Fruit fly (Drosophila melanogaster) whole organism, embryonic: ENCODE data around the gene CG32163.

Experiments
- ATbp ChIP-seq: fragments of 200-800 bp; sonication (Bioruptor generic); optimal IDR thresholded peaks from 2 replicates; lab custom pipeline; 2017; ENCODE audit warnings: missing biosample characterization, mild to moderate bottlenecking, missing genetic modification characterization, missing genetic modification reagents
- Adf1 ChIP-seq: fragments of 200-800 bp; sonication (Bioruptor generic); IDR thresholded peaks from 2 replicates; pipeline ENCODE4 v1.3.6; 2022; ENCODE audit warnings: missing biosample characterization, missing genetic modification characterization
- B-H2 ChIP-seq: fragments of 200-800 bp; sonication (Bioruptor generic); optimal IDR thresholded peaks from 2 replicates; lab custom pipeline; 2018; ENCODE audit warnings: missing biosample characterization, mild to moderate bottlenecking, missing genetic modification characterization
- CG1024 ChIP-seq: fragments of 200-800 bp; sonication (Bioruptor generic); IDR thresholded peaks from 2 replicates; pipeline ENCODE4 v1.3.6; 2022; ENCODE audit warnings: missing biosample characterization, missing genetic modification characterization
- CG11085 ChIP-seq: fragments of 200-800 bp; sonication (Bioruptor generic); IDR thresholded peaks from 2 replicates; pipeline ENCODE4 v1.3.6; 2022; ENCODE audit warnings: missing biosample characterization, missing genetic modification characterization
- CG11695 ChIP-seq: fragments of 200-800 bp; sonication (Bioruptor generic); IDR thresholded peaks from 3 replicates; pipeline ENCODE4 v1.3.6; 2022; ENCODE audit warnings: missing biosample characterization, missing genetic modification characterization
- CG12071 ChIP-seq: fragments of 200-800 bp; sonication (Bioruptor generic); optimal IDR thresholded peaks from 3 replicates; lab custom pipeline; 2018; ENCODE audit warnings: missing biosample characterization, mild to moderate bottlenecking, missing genetic modification characterization
- CG13296 ChIP-seq: fragments of 200-800 bp; sonication (Bioruptor generic); optimal IDR thresholded peaks from 3 replicates; lab custom pipeline; 2018; ENCODE audit warnings: missing biosample characterization, mild to moderate bottlenecking, missing genetic modification characterization
- CG1792 ChIP-seq: fragments of 200-800 bp; sonication (Bioruptor generic); optimal IDR thresholded peaks from 2 replicates; lab custom pipeline; 2016; ENCODE audit warnings: missing biosample characterization, missing genetic modification characterization
- CG18262 ChIP-seq: fragments of 200-800 bp; optimal IDR thresholded peaks from 3 replicates; lab custom pipeline; 2019; ENCODE audit warnings: missing biosample characterization, mild to moderate bottlenecking, missing genetic modification characterization, moderate library complexity
- CG2116 ChIP-seq: fragments of 200-800 bp; sonication (Bioruptor generic); optimal IDR thresholded peaks from 3 replicates; lab custom pipeline; 2018; ENCODE audit warnings: missing biosample characterization, mild to moderate bottlenecking, missing genetic modification characterization
- CG31365 ChIP-seq: fragments of 200-800 bp; sonication (Bioruptor generic); optimal IDR thresholded peaks from 2 replicates; lab custom pipeline; 2018; ENCODE audit warnings: missing biosample characterization, mild to moderate bottlenecking, missing genetic modification characterization
- CG32532 ChIP-seq: fragments of 200-800 bp; sonication (Bioruptor generic); IDR thresholded peaks from 2 replicates; pipeline ENCODE4 v1.3.6; 2022; ENCODE audit warnings: missing biosample characterization, missing genetic modification characterization
- CG34224 ChIP-seq: fragments of 200-800 bp; sonication (Bioruptor generic); IDR thresholded peaks from 3 replicates; pipeline ENCODE4 v1.3.6; 2022; ENCODE audit warnings: missing biosample characterization, missing genetic modification characterization; ENCODE audit not compliant: partially characterized antibody
- CG4282 ChIP-seq: fragments of 200-800 bp; sonication (Bioruptor generic); optimal IDR thresholded peaks from 2 replicates; lab custom pipeline; 2016; ENCODE audit warnings: missing biosample characterization, missing genetic modification characterization
- CG4328 ChIP-seq: fragments of 200-800 bp; sonication (Bioruptor generic); optimal IDR thresholded peaks from 3 replicates; lab custom pipeline; 2017; ENCODE audit warnings: missing biosample characterization, missing genetic modification reagents, missing genetic modification characterization
- CG4707 ChIP-seq: fragments of 200-800 bp; sonication (Bioruptor generic); optimal IDR thresholded peaks from 2 replicates; lab custom pipeline; 2018; ENCODE audit warnings: missing biosample characterization, mild to moderate bottlenecking, missing genetic modification characterization, moderate library complexity
- CG6272 ChIP-seq: fragments of 200-800 bp; sonication (Bioruptor generic); IDR thresholded peaks from 2 replicates; pipeline ENCODE4 v1.3.6; 2022; ENCODE audit warnings: missing biosample characterization, missing genetic modification characterization
- CG6654 ChIP-seq: fragments of 200-800 bp; sonication (Bioruptor generic); optimal IDR thresholded peaks from 2 replicates; lab custom pipeline; 2017; ENCODE audit warnings: missing biosample characterization, mild to moderate bottlenecking, missing genetic modification characterization
- CG6683 ChIP-seq: fragments of 200-800 bp; sonication (Bioruptor generic); optimal IDR thresholded peaks from 2 replicates; lab custom pipeline; 2017; ENCODE audit warnings: missing biosample characterization, mild to moderate bottlenecking, missing genetic modification characterization, missing genetic modification reagents
- CG6765 ChIP-seq: fragments of 200-800 bp; sonication (Bioruptor generic); optimal IDR thresholded peaks from 3 replicates; lab custom pipeline; 2017; ENCODE audit warnings: missing biosample characterization, mild to moderate bottlenecking, missing genetic modification characterization
- CG8388 ChIP-seq: fragments of 200-800 bp; sonication (Bioruptor generic); optimal IDR thresholded peaks from 2 replicates; lab custom pipeline; 2019; ENCODE audit warnings: missing biosample characterization, mild to moderate bottlenecking, missing genetic modification characterization, moderate library complexity
- CG8765 ChIP-seq: fragments of 200-800 bp; sonication (Bioruptor generic); IDR thresholded peaks from 2 replicates; pipeline ENCODE4 v1.3.6; 2022; ENCODE audit warnings: missing biosample characterization, missing genetic modification characterization
- CG9609 ChIP-seq: fragments of 200-800 bp; sonication (Bioruptor generic); optimal IDR thresholded peaks from 3 replicates; lab custom pipeline; 2016; ENCODE audit warnings: missing biosample characterization, missing genetic modification characterization
- Dip2 ChIP-seq: fragments of 200-800 bp; sonication (Bioruptor generic); IDR thresholded peaks from 2 replicates; pipeline ENCODE4 v1.3.6; 2022; ENCODE audit warnings: missing biosample characterization, missing genetic modification characterization
- Eip74EF ChIP-seq, 2 experiments: fragments of 200-800 bp in 1 of 2; fragments of >200 bp in 1 of 2; sonication (Bioruptor generic) in 1 of 2; optimal IDR thresholded peaks; 2 replicates each; lab custom pipeline; 2017 to 2019; ENCODE audit warnings: missing biosample characterization in 2 of 2, missing genetic modification characterization in 2 of 2, mild to moderate bottlenecking in 1 of 2, moderate library complexity in 1 of 2
- Kr ChIP-seq: fragments of 200-800 bp; sonication (Bioruptor generic); optimal IDR thresholded peaks from 2 replicates; lab custom pipeline; 2017; ENCODE audit warnings: missing biosample characterization, mild to moderate bottlenecking, missing genetic modification characterization
- Max ChIP-seq: fragments of 200-800 bp; sonication (Bioruptor generic); optimal IDR thresholded peaks from 2 replicates; lab custom pipeline; 2016; ENCODE audit warnings: missing biosample characterization, mild to moderate bottlenecking, missing genetic modification characterization
- NC2α ChIP-seq: fragments of 200-800 bp; sonication (Bioruptor generic); optimal IDR thresholded peaks from 2 replicates; lab custom pipeline; 2016; ENCODE audit warnings: missing biosample characterization, missing genetic modification characterization
- Nf-YC ChIP-seq: fragments of 200-800 bp; optimal IDR thresholded peaks from 3 replicates; lab custom pipeline; 2019; ENCODE audit warnings: missing biosample characterization, mild to moderate bottlenecking, missing genetic modification characterization, moderate library complexity
- PHDP ChIP-seq: fragments of 200-800 bp; sonication (Bioruptor generic); optimal IDR thresholded peaks from 3 replicates; lab custom pipeline; 2018; ENCODE audit warnings: missing biosample characterization, mild to moderate bottlenecking, missing genetic modification characterization, moderate library complexity
- Ravus ChIP-seq: fragments of 200-800 bp; sonication (Bioruptor generic); IDR thresholded peaks from 2 replicates; pipeline ENCODE4 v1.3.6; 2022; ENCODE audit warnings: missing biosample characterization, missing genetic modification characterization
- Sox100B ChIP-seq: fragments of 200-800 bp; sonication (Bioruptor generic); optimal IDR thresholded peaks from 3 replicates; lab custom pipeline; 2018; ENCODE audit warnings: missing biosample characterization, mild to moderate bottlenecking, missing genetic modification characterization
- Sox102F ChIP-seq: fragments of 200-800 bp; sonication (Bioruptor generic); optimal IDR thresholded peaks from 2 replicates; lab custom pipeline; 2018; ENCODE audit warnings: missing biosample characterization, mild to moderate bottlenecking, missing genetic modification characterization, moderate library complexity
- Usf ChIP-seq: fragments of 200-800 bp; sonication (Bioruptor generic); optimal IDR thresholded peaks from 2 replicates; lab custom pipeline; 2017; ENCODE audit warnings: missing genotype, missing biosample characterization, missing genetic modification characterization
- az2 ChIP-seq: fragments of 200-800 bp; sonication (Bioruptor generic); optimal IDR thresholded peaks from 3 replicates; lab custom pipeline; 2016; ENCODE audit warnings: missing biosample characterization, missing genetic modification characterization
- dysf ChIP-seq: fragments of 200-800 bp; sonication (Bioruptor generic); IDR thresholded peaks from 3 replicates; pipeline ENCODE4 v1.3.6; 2022; ENCODE audit warnings: missing biosample characterization, missing genetic modification characterization
- grau ChIP-seq: fragments of 200-800 bp; optimal IDR thresholded peaks from 3 replicates; lab custom pipeline; 2019; ENCODE audit warnings: missing biosample characterization, mild to moderate bottlenecking, missing genetic modification characterization, moderate library complexity
- hth ChIP-seq: fragments of >200 bp; optimal IDR thresholded peaks from 2 replicates; lab custom pipeline; 2017; ENCODE audit warnings: inconsistent platforms
- maf-S ChIP-seq: fragments of 200-800 bp; sonication (Bioruptor generic); optimal IDR thresholded peaks from 2 replicates; lab custom pipeline; 2016; ENCODE audit warnings: missing biosample characterization, missing genetic modification characterization
- pros ChIP-seq: fragments of 200-800 bp; sonication (Bioruptor generic); optimal IDR thresholded peaks from 3 replicates; lab custom pipeline; 2019; ENCODE audit warnings: missing biosample characterization, mild to moderate bottlenecking, missing genetic modification characterization, moderate library complexity
- rib ChIP-seq: fragments of 200-800 bp; sonication (Bioruptor generic); IDR thresholded peaks from 2 replicates; pipeline ENCODE4 v1.3.6; 2022; ENCODE audit warnings: missing biosample characterization, missing genetic modification characterization
- scrt ChIP-seq: fragments of 200-800 bp; sonication (Bioruptor generic); optimal IDR thresholded peaks from 2 replicates; lab custom pipeline; 2018; ENCODE audit warnings: missing biosample characterization, mild to moderate bottlenecking, missing genetic modification characterization, moderate library complexity
- sens-2 ChIP-seq: fragments of 200-800 bp; sonication (Bioruptor generic); IDR thresholded peaks from 2 replicates; pipeline ENCODE4 v1.3.6; 2022; ENCODE audit warnings: missing biosample characterization, missing genetic modification characterization
- sna ChIP-seq: fragments of 200-800 bp; sonication (Bioruptor generic); IDR thresholded peaks from 2 replicates; pipeline ENCODE4 v1.3.6; 2022; ENCODE audit warnings: missing biosample characterization, missing genetic modification characterization; ENCODE audit not compliant: partially characterized antibody
- stc ChIP-seq: fragments of 200-800 bp; sonication (Bioruptor generic); IDR thresholded peaks from 2 replicates; pipeline ENCODE4 v1.3.6; 2022; ENCODE audit warnings: missing biosample characterization, missing genetic modification characterization
- tap ChIP-seq: fragments of 200-800 bp; optimal IDR thresholded peaks from 3 replicates; lab custom pipeline; 2019; ENCODE audit warnings: missing biosample characterization, mild to moderate bottlenecking, missing genetic modification characterization, moderate library complexity
- toy ChIP-seq: fragments of 200-800 bp; sonication (Bioruptor generic); IDR thresholded peaks from 2 replicates; pipeline ENCODE4 v1.3.6; 2022; ENCODE audit warnings: missing biosample characterization, missing genetic modification characterization
- wek ChIP-seq: fragments of 200-800 bp; sonication (Bioruptor generic); optimal IDR thresholded peaks from 3 replicates; lab custom pipeline; 2018; ENCODE audit warnings: missing biosample characterization, mild to moderate bottlenecking, missing genetic modification characterization, moderate library complexity
- zfh2 ChIP-seq: fragments of 200-800 bp; sonication (Bioruptor generic); optimal IDR thresholded peaks from 2 replicates; lab custom pipeline; 2016; ENCODE audit warnings: missing biosample characterization, missing genetic modification characterization

CG32163 gene

DNA sequence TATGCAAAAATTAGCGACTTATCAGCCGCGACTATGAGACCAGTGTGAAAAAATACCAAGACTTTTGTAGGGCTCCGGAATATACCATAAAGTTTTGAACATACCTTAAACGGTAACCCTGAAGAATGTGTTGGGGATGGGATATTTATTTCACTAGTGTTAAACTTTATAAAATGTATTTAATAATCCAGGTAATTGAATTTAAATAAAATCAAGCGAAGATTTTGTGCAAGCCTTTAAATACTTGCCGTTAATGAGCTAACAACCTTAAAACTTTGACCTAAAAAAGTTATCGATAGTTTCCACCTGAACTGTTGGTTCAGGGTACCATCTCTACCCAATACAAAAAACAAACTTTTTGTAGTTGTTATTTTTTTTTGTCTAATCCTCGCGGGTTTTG, 25.2 kb downstream of the CG32163 start, which contains the start of gene CG4101 (continued):
- peak; percentile 59; the same call in 1 of the 3 replicates for TF ChIP-seq CG11695 (GFP tag; lab: Robert Waterston, UW)
- TF ChIP-seq CG9609 (GFP tag; lab: Kevin White, UChicago), result peak; percentile 62
- TF ChIP-seq CG31365, result peak; percentile 20
- peak; percentile 81 for TF ChIP-seq sna (GFP tag; lab: Robert Waterston, UW)
- TF ChIP-seq hth (lab: Kevin White, UChicago), result no peak
- peak in 1 of 2 experiments; percentile 34 for TF ChIP-seq Eip74EF (GFP tag; optimal IDR thresholded peaks at IDR 0.05; lab: Kevin White, UChicago)
- TF ChIP-seq wek (GFP tag; lab: Kevin White, UChicago), result no peak
- peak; percentile 64 for TF ChIP-seq Sox100B (GFP tag; lab: Kevin White, UChicago)
- TF ChIP-seq dysf, result peak; percentile 78
- TF ChIP-seq CG2116 (GFP tag; lab: Kevin White, UChicago), result peak; percentile 79
- peak; percentile 80 for TF ChIP-seq az2 (GFP tag; lab: Kevin White, UChicago)
- peak; percentile 60; the same call in 1 of the 2 replicates for TF ChIP-seq sens-2
- TF ChIP-seq maf-S, result peak; percentile 74
- TF ChIP-seq CG18262 (tag; lab: Kevin White, UChicago), result peak; percentile 70
- peak; percentile 48 for TF ChIP-seq ATbp (GFP tag; lab: Kevin White, UChicago)
- TF ChIP-seq CG13296 (GFP tag; lab: Kevin White, UChicago), result peak; percentile 77
- no peak for TF ChIP-seq CG4707 (GFP tag; lab: Kevin White, UChicago)
- TF ChIP-seq Dip2 (GFP tag; lab: Robert Waterston, UW), result no peak
- no peak for TF ChIP-seq Usf
- TF ChIP-seq Sox102F (GFP tag; lab: Kevin White, UChicago), result peak; percentile 81
- no peak for TF ChIP-seq CG4282 (GFP tag; lab: Kevin White, UChicago)
- 0 out of 2 replicates have a peak, but pooled peaks have one; percentile 47 for TF ChIP-seq rib (GFP tag; lab: Robert Waterston, UW)
- TF ChIP-seq CG4328 (GFP tag; lab: Kevin White, UChicago), result peak; percentile 60
- peak; percentile 61 for TF ChIP-seq tap
- TF ChIP-seq CG8765, result peak; percentile 65
- no peak for TF ChIP-seq CG6654
- TF ChIP-seq CG8388 (GFP tag; lab: Kevin White, UChicago), result peak; percentile 52
- TF ChIP-seq Max, result peak; percentile 72
- no peak for TF ChIP-seq pros (GFP tag; lab: Kevin White, UChicago)
- 0 out of 2 replicates have a peak, but pooled peaks have one; percentile 18 for TF ChIP-seq toy
- TF ChIP-seq Kr (GFP tag; lab: Kevin White, UChicago), result no peak
- 0 out of 2 replicates have a peak, but pooled peaks have one; percentile 28 for TF ChIP-seq stc (GFP tag; lab: Robert Waterston, UW)
- peak; percentile 43 for TF ChIP-seq scrt (GFP tag; lab: Kevin White, UChicago)
- peak; percentile 86 for TF ChIP-seq zfh2
- TF ChIP-seq CG6683 (GFP tag; lab: Kevin White, UChicago), result peak; percentile 47
- TF ChIP-seq CG1792 (GFP tag; lab: Kevin White, UChicago), result peak; percentile 33
- peak; percentile 28; the same call in 1 of the 2 replicates for TF ChIP-seq Ravus
- TF ChIP-seq CG6272 (GFP tag; lab: Robert Waterston, UW), result peak; percentile 77
- peak; percentile 75 for TF ChIP-seq Nf-YC (tag; lab: Kevin White, UChicago)
- TF ChIP-seq CG6765, result peak; percentile 54
- peak; percentile 15 for TF ChIP-seq CG12071
- TF ChIP-seq CG32532 (GFP tag; lab: Robert Waterston, UW), result peak; percentile 84
- peak; percentile 87 for TF ChIP-seq CG34224
- peak; percentile 91 for TF ChIP-seq B-H2
- peak; percentile 51 for TF ChIP-seq Adf1 (GFP tag; lab: Robert Waterston, UW)
- peak; percentile 82 for TF ChIP-seq PHDP (tag; lab: Kevin White, UChicago)
- TF ChIP-seq NC2α (GFP tag; lab: Kevin White, UChicago), result peak; percentile 24
- TF ChIP-seq grau (tag; lab: Kevin White, UChicago), result peak; percentile 83
- peak; percentile 46; the same call in 1 of the 2 replicates for TF ChIP-seq CG11085 (GFP tag; lab: Robert Waterston, UW)
- peak; percentile 63 for TF ChIP-seq CG1024 (GFP tag; lab: Robert Waterston, UW)
